Fruit fly (Drosophila melanogaster) whole organism, embryonic: ENCODE data around the gene ato.
A peak's percentile ranks its signal among the peaks of the same experiment; 100 is the strongest.

ENCODE experiments used
- Adf1 ChIP-seq: fragments of 200-800 bp; sonication (Bioruptor generic); IDR thresholded peaks from 2 replicates; pipeline ENCODE4 v1.3.6; 2022; ENCODE audit warnings: missing biosample characterization, missing genetic modification characterization
- BEAF-32 ChIP-seq: fragments of 200-800 bp; sonication (Bioruptor generic); optimal IDR thresholded peaks from 3 replicates; lab custom pipeline; 2017; ENCODE audit warnings: missing biosample characterization, missing genetic modification characterization, mild to moderate bottlenecking, moderate library complexity, missing genetic modification reagents
- Bgb ChIP-seq: fragments of 200-800 bp; sonication (Bioruptor generic); IDR thresholded peaks from 2 replicates; pipeline ENCODE4 v1.3.6; 2022; ENCODE audit warnings: missing biosample characterization, missing genetic modification characterization; ENCODE audit not compliant: partially characterized antibody
- CG10543 ChIP-seq: fragments of 200-800 bp; sonication (Bioruptor generic); optimal IDR thresholded peaks from 3 replicates; lab custom pipeline; 2017; ENCODE audit warnings: missing biosample characterization, mild to moderate bottlenecking, missing genetic modification characterization, moderate library complexity
- CG11504 ChIP-seq: fragments of 200-800 bp; sonication (Bioruptor generic); optimal IDR thresholded peaks from 3 replicates; lab custom pipeline; 2019; ENCODE audit warnings: missing biosample characterization, mild to moderate bottlenecking, missing genetic modification characterization, moderate library complexity
- CG13287 ChIP-seq: fragments of 200-800 bp; sonication (Bioruptor generic); IDR thresholded peaks from 2 replicates; pipeline ENCODE4 v1.3.6; 2022; ENCODE audit warnings: missing biosample characterization, missing genetic modification characterization; ENCODE audit not compliant: partially characterized antibody
- CG14710 ChIP-seq: fragments of 200-800 bp; sonication (Bioruptor generic); optimal IDR thresholded peaks from 3 replicates; lab custom pipeline; 2019; ENCODE audit warnings: missing biosample characterization, mild to moderate bottlenecking, missing genetic modification characterization, moderate library complexity
- CG15269 ChIP-seq: fragments of 200-800 bp; sonication (Bioruptor generic); optimal IDR thresholded peaks from 2 replicates; lab custom pipeline; 2018; ENCODE audit warnings: missing biosample characterization, mild to moderate bottlenecking, missing genetic modification characterization, moderate library complexity
- CG1529 ChIP-seq: fragments of 200-800 bp; sonication (Bioruptor generic); optimal IDR thresholded peaks from 3 replicates; lab custom pipeline; 2018; ENCODE audit warnings: missing biosample characterization, missing genetic modification characterization
- CG15479 ChIP-seq: fragments of 200-800 bp; sonication (Bioruptor generic); optimal IDR thresholded peaks from 3 replicates; lab custom pipeline; 2019; ENCODE audit warnings: missing biosample characterization, mild to moderate bottlenecking, missing genetic modification characterization, moderate library complexity
- CG16779 ChIP-seq: fragments of 200-800 bp; sonication (Bioruptor generic); IDR thresholded peaks from 2 replicates; pipeline ENCODE4 v1.3.6; 2022; ENCODE audit warnings: missing biosample characterization, missing genetic modification characterization
- CG17802 ChIP-seq: fragments of 200-800 bp; sonication (Bioruptor generic); optimal IDR thresholded peaks from 2 replicates; lab custom pipeline; 2018; ENCODE audit warnings: missing biosample characterization, mild to moderate bottlenecking, missing genetic modification characterization, moderate library complexity
- CG2712 ChIP-seq: fragments of 200-800 bp; optimal IDR thresholded peaks from 3 replicates; lab custom pipeline; 2019; ENCODE audit warnings: missing biosample characterization, mild to moderate bottlenecking, missing genetic modification characterization, moderate library complexity
- CG34422 ChIP-seq: fragments of 200-800 bp; sonication (Bioruptor generic); IDR thresholded peaks from 3 replicates; pipeline ENCODE4 v1.3.6; 2022; ENCODE audit warnings: missing biosample characterization, missing genetic modification characterization
- CG3726 ChIP-seq: fragments of 200-800 bp; sonication (Bioruptor generic); IDR thresholded peaks from 3 replicates; pipeline ENCODE4, ENCODE4 v1.3.6; 2022; ENCODE audit warnings: missing biosample characterization, missing genetic modification characterization
- CG6254 ChIP-seq: fragments of 200-800 bp; sonication (Bioruptor generic); optimal IDR thresholded peaks from 3 replicates; lab custom pipeline; 2017; ENCODE audit warnings: mild to moderate bottlenecking, missing biosample characterization, missing genetic modification reagents, missing genetic modification characterization
- CG7987 ChIP-seq: fragments of 200-800 bp; sonication (Bioruptor generic); optimal IDR thresholded peaks from 2 replicates; lab custom pipeline; 2018; ENCODE audit warnings: missing biosample characterization, mild to moderate bottlenecking, missing genetic modification characterization, moderate library complexity
- CG8290 ChIP-seq, 3 experiments: fragments of 200-800 bp; sonication (Bioruptor generic); optimal IDR thresholded peaks; 2 replicates each; lab custom pipeline; 2016 to 2019; ENCODE audit warnings: missing biosample characterization in 3 of 3, missing genetic modification characterization in 3 of 3, mild to moderate bottlenecking in 2 of 3, moderate library complexity in 1 of 3
- Deaf1 ChIP-seq: fragments of 200-800 bp; optimal IDR thresholded peaks from 3 replicates; lab custom pipeline; 2019; ENCODE audit warnings: missing biosample characterization, mild to moderate bottlenecking, missing genetic modification characterization, moderate library complexity
- E2f1 ChIP-seq: fragments of 200-800 bp; sonication (Bioruptor generic); IDR thresholded peaks from 2 replicates; pipeline ENCODE4 v1.3.6; 2022; ENCODE audit warnings: missing biosample characterization, missing genetic modification characterization
- HLHmδ ChIP-seq: fragments of 200-800 bp; sonication (Bioruptor generic); optimal IDR thresholded peaks from 2 replicates; lab custom pipeline; 2018; ENCODE audit warnings: missing biosample characterization, mild to moderate bottlenecking, missing genetic modification characterization, moderate library complexity
- Jarid2 ChIP-seq: fragments of 200-800 bp; sonication (Bioruptor generic); optimal IDR thresholded peaks from 3 replicates; lab custom pipeline; 2017; ENCODE audit warnings: mild to moderate bottlenecking, missing biosample characterization, missing genetic modification reagents, missing genetic modification characterization
- Opbp ChIP-seq: fragments of 200-800 bp; sonication (Bioruptor generic); IDR thresholded peaks from 3 replicates; pipeline ENCODE4 v1.3.6; 2022; ENCODE audit warnings: missing biosample characterization, missing genetic modification characterization; ENCODE audit not compliant: partially characterized antibody
- Rfx ChIP-seq: fragments of 200-800 bp; sonication (Bioruptor generic); IDR thresholded peaks from 2 replicates; pipeline ENCODE4 v1.3.6; 2022; ENCODE audit warnings: missing biosample characterization, missing genetic modification characterization
- Trl ChIP-seq, 3 experiments: fragments of >200 bp in 2 of 3; fragments of 200-800 bp in 1 of 3; sonication (Bioruptor generic) in 1 of 3; optimal IDR thresholded peaks; 2 replicates in 1 of 3; 3 replicates in 2 of 3; lab custom pipeline; 2016 to 2017; ENCODE audit warnings: missing biosample characterization in 1 of 3, missing genetic modification characterization in 1 of 3
- ac ChIP-seq: fragments of 200-800 bp; sonication (Bioruptor generic); optimal IDR thresholded peaks from 3 replicates; lab custom pipeline; 2017; ENCODE audit warnings: missing biosample characterization, mild to moderate bottlenecking, missing genetic modification characterization
- ash1 ChIP-seq: fragments of 200-800 bp; sonication (Bioruptor generic); optimal IDR thresholded peaks from 2 replicates; lab custom pipeline; 2018; ENCODE audit warnings: missing biosample characterization, mild to moderate bottlenecking, missing genetic modification characterization
- bowl ChIP-seq: fragments of 200-800 bp; sonication (Bioruptor generic); IDR thresholded peaks from 2 replicates; pipeline ENCODE4 v1.3.6; 2022; ENCODE audit warnings: missing biosample characterization, missing genetic modification characterization
- chinmo ChIP-seq: fragments of 200-800 bp; sonication (Bioruptor generic); IDR thresholded peaks from 4 replicates; pipeline ENCODE4 v1.3.6; 2022; ENCODE audit warnings: missing biosample characterization, missing genetic modification characterization; ENCODE audit not compliant: partially characterized antibody
- chn ChIP-seq: fragments of 200-800 bp; sonication (Bioruptor generic); optimal IDR thresholded peaks from 2 replicates; lab custom pipeline; 2016; ENCODE audit warnings: missing biosample characterization, missing genetic modification characterization
- ems ChIP-seq: fragments of 200-800 bp; sonication (Bioruptor generic); optimal IDR thresholded peaks from 3 replicates; lab custom pipeline; 2016; ENCODE audit warnings: missing biosample characterization, missing genetic modification characterization
- en ChIP-seq: fragments of 200-800 bp; sonication (Bioruptor generic); optimal IDR thresholded peaks from 2 replicates; lab custom pipeline; 2016; ENCODE audit warnings: missing biosample characterization, missing genetic modification characterization
- ftz-f1 ChIP-seq: fragments of 200-800 bp; sonication (Bioruptor generic); optimal IDR thresholded peaks from 2 replicates; lab custom pipeline; 2016; ENCODE audit warnings: missing biosample characterization, missing genetic modification characterization
- her ChIP-seq: fragments of 200-800 bp; sonication (Bioruptor generic); optimal IDR thresholded peaks from 2 replicates; lab custom pipeline; 2016; ENCODE audit warnings: missing biosample characterization, missing genetic modification characterization
- mam ChIP-seq: fragments of 200-800 bp; sonication (Bioruptor generic); optimal IDR thresholded peaks from 3 replicates; lab custom pipeline; 2016; ENCODE audit warnings: missing biosample characterization, missing genetic modification characterization
- odd ChIP-seq: fragments of 200-800 bp; sonication (Bioruptor generic); optimal IDR thresholded peaks from 2 replicates; lab custom pipeline; 2017; ENCODE audit warnings: missing biosample characterization, mild to moderate bottlenecking, missing genetic modification characterization
- onecut ChIP-seq: fragments of 200-800 bp; sonication (Bioruptor generic); IDR thresholded peaks from 2 replicates; pipeline ENCODE4 v1.3.6; 2022; ENCODE audit warnings: missing biosample characterization, missing genetic modification characterization
- pho ChIP-seq: fragments of 200-800 bp; sonication (Bioruptor generic); optimal IDR thresholded peaks from 2 replicates; lab custom pipeline; 2016; ENCODE audit warnings: missing biosample characterization, missing genetic modification characterization
- pros ChIP-seq: fragments of 200-800 bp; sonication (Bioruptor generic); optimal IDR thresholded peaks from 3 replicates; lab custom pipeline; 2019; ENCODE audit warnings: missing biosample characterization, mild to moderate bottlenecking, missing genetic modification characterization, moderate library complexity
- sens ChIP-seq: fragments of 200-800 bp; sonication (Bioruptor generic); peaks from one replicate; lab custom pipeline; 2016; ENCODE audit warnings: missing biosample characterization, missing genetic modification characterization
- sug ChIP-seq: fragments of 200-800 bp; optimal IDR thresholded peaks from 2 replicates; lab custom pipeline; 2019; ENCODE audit warnings: missing biosample characterization, mild to moderate bottlenecking, missing genetic modification characterization, moderate library complexity
- ttk ChIP-seq: fragments of 200-800 bp; sonication (Bioruptor generic); IDR thresholded peaks from 2 replicates; pipeline ENCODE4 v2.1.2; 2022; ENCODE audit warnings: missing biosample characterization, missing genetic modification characterization
- vvl ChIP-seq: fragments of 200-800 bp; sonication (Bioruptor generic); IDR thresholded peaks from 2 replicates; pipeline ENCODE4 v1.3.6; 2022; ENCODE audit warnings: missing biosample characterization, missing genetic modification characterization
- zen ChIP-seq: fragments of 200-800 bp; sonication (Bioruptor generic); optimal IDR thresholded peaks from 3 replicates; lab custom pipeline; 2018; ENCODE audit warnings: missing biosample characterization, mild to moderate bottlenecking, missing genetic modification characterization, moderate library complexity

Gene ato

DNA sequence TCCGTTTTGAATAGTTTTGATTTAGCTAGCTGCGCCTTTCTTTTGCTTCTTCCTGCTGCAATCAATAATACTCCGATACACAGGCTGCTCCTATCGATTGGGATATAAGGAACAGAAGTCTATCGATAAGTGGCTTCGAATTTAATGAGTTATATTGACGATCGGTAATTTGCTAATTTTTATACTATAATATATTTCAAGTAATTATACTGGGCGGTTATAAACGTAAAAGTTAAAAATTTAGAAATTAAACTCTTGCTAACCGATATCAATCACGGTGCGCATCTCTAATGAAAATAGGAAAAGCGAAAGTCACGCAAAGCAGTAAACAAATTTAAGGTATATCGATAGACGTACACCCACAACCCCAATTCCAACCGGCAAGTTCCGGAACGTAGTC, 34.1 kb upstream of the ato start, which contains the start of the genes CG9636, CG18749 and CG33722 (continued):
- TF ChIP-seq chn (GFP tag; lab: Kevin White, UChicago) (peak; percentile 67), ac (no peak), ttk (GFP tag; lab: Robert Waterston, UW) (peak; percentile 63; the same call in 1 of the 2 replicates), en (GFP tag; lab: Kevin White, UChicago) (no peak), CG2712 (tag; lab: Kevin White, UChicago) (peak; percentile 84), onecut (GFP tag; lab: Robert Waterston, UW) (peak; percentile 96), CG3726 (GFP tag; lab: Robert Waterston, UW) (no peak)

dm6 chr3R:8248138-8248537, 29.7 kb upstream of the ato start, which contains the start of gene CG15864:
Gene CG15864 (plus strand): TSS chr3R:8248438.
- TF ChIP-seq CG10543 (GFP tag; lab: Kevin White, UChicago), result no peak
- TF ChIP-seq Opbp (GFP tag; lab: Robert Waterston, UW), result no peak
- TF ChIP-seq ems (GFP tag; lab: Kevin White, UChicago), result no peak
- no peak for TF ChIP-seq CG17802 (tag; lab: Kevin White, UChicago)
- TF ChIP-seq Rfx (GFP tag; lab: Robert Waterston, UW), result no peak
- TF ChIP-seq sug (tag; lab: Kevin White, UChicago), result no peak
- no peak for TF ChIP-seq odd

dm6 chr3R:8250166-8250733, 27.6 kb upstream of the ato start, which contains the start of gene mtg:
Gene mtg (plus strand): TSS chr3R:8250497.
- TF ChIP-seq E2f1 (0 out of 2 replicates have a peak, but pooled peaks have one; percentile 23), Trl (optimal IDR thresholded peaks at IDR 0.05; lab: Kevin White, UChicago) (peak in 1 of 2 experiments; percentile 20), Trl (GFP tag; optimal IDR thresholded peaks at IDR 0.05; lab: Kevin White, UChicago) (no peak), her (GFP tag; lab: Kevin White, UChicago) (no peak), BEAF-32 (no peak), CG16779 (GFP tag; lab: Robert Waterston, UW) (no peak), Deaf1 (tag; lab: Kevin White, UChicago) (peak; percentile 95), CG1529 (GFP tag; lab: Kevin White, UChicago) (peak; percentile 69), CG8290 (GFP tag; optimal IDR thresholded peaks at IDR 0.05; lab: Kevin White, UChicago) (no peak), CG8290 (tag; optimal IDR thresholded peaks at IDR 0.05; lab: Kevin White, UChicago) (peak in 1 of 2 experiments; percentile 15), CG34422 (peak; percentile 18; the same call in 1 of the 3 replicates), pho (GFP tag; lab: Kevin White, UChicago) (no peak), CG13287 (GFP tag; lab: Robert Waterston, UW) (0 out of 2 replicates have a peak, but pooled peaks have one; percentile 11), CG11504 (tag; lab: Kevin White, UChicago) (peak; percentile 59), Jarid2 (GFP tag; lab: Kevin White, UChicago) (peak; percentile 65), chinmo (GFP tag; lab: Robert Waterston, UW) (0 out of 4 replicates have a peak, but pooled peaks have one; percentile 35), bowl (GFP tag; lab: Robert Waterston, UW) (peak; percentile 17; the same call in 1 of the 2 replicates), sens (GFP tag; lab: Kevin White, UChicago) (peak; percentile 16), CG7987 (GFP tag; lab: Kevin White, UChicago) (no peak), vvl (GFP tag; lab: Robert Waterston, UW) (0 out of 2 replicates have a peak, but pooled peaks have one; percentile 10)
- TF ChIP-seq, all 482 proteins: peak for 13

DNA sequence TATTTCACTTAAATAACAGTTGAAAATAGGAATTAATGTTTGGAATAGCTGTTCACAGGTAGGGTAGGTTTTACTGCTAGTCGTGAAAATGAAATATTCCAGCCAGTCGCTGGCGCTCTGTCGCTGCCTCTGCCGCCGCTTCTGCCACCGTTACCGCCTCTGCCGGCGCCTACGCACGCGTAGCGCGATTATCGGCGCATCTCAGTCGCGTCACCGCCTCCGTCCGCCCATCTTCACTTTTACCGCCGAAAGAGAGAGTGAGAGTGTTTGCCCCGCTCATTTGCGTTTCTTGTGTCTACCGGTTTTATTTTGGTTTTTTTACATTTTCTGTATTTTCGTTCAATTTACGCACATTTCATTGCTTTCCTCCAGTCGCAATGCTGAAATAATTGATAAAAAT, 26.3 kb upstream of the ato start:
- peak; percentile 95 for TF ChIP-seq CG15479 (GFP tag; lab: Kevin White, UChicago)
- no peak for TF ChIP-seq ash1 (GFP tag; lab: Kevin White, UChicago)
- TF ChIP-seq CG14710 (tag; lab: Kevin White, UChicago), result peak; percentile 14
- peak; percentile 88 for TF ChIP-seq Adf1 (GFP tag; lab: Robert Waterston, UW)
- no peak for TF ChIP-seq Bgb (GFP tag; lab: Robert Waterston, UW)
- no peak for TF ChIP-seq CG15269 (tag; lab: Kevin White, UChicago)
- peak; percentile 32 for TF ChIP-seq zen
- peak; percentile 7 for TF ChIP-seq CG6254 (GFP tag; lab: Kevin White, UChicago)
- no peak for TF ChIP-seq ftz-f1 (GFP tag; lab: Kevin White, UChicago)
- peak; percentile 77 for TF ChIP-seq HLHmδ (GFP tag; lab: Kevin White, UChicago)
- TF ChIP-seq mam, result no peak
- TF ChIP-seq pros, result peak; percentile 19
